Fruit fly (Drosophila melanogaster) whole organism, embryonic: ENCODE measurements around the gene Slu7.

Source experiments
- BEAF-32 ChIP-seq: fragments of 200-800 bp; sonication (Bioruptor generic); optimal IDR thresholded peaks from 3 replicates; lab custom pipeline; 2017; ENCODE audit warnings: missing biosample characterization, missing genetic modification characterization, mild to moderate bottlenecking, moderate library complexity, missing genetic modification reagents
- BtbVII ChIP-seq: fragments of 200-800 bp; sonication (Bioruptor generic); optimal IDR thresholded peaks from 3 replicates; lab custom pipeline; 2017; ENCODE audit warnings: missing biosample characterization, mild to moderate bottlenecking, missing genetic modification characterization
- CG10209 ChIP-seq: fragments of 200-800 bp; sonication (Bioruptor generic); optimal IDR thresholded peaks from 3 replicates; lab custom pipeline; 2017; ENCODE audit warnings: missing biosample characterization, mild to moderate bottlenecking, missing genetic modification characterization, missing genetic modification reagents
- CG10543 ChIP-seq: fragments of 200-800 bp; sonication (Bioruptor generic); optimal IDR thresholded peaks from 3 replicates; lab custom pipeline; 2017; ENCODE audit warnings: missing biosample characterization, mild to moderate bottlenecking, missing genetic modification characterization, moderate library complexity
- CG13287 ChIP-seq: fragments of 200-800 bp; sonication (Bioruptor generic); IDR thresholded peaks from 2 replicates; pipeline ENCODE4 v1.3.6; 2022; ENCODE audit warnings: missing biosample characterization, missing genetic modification characterization; ENCODE audit not compliant: partially characterized antibody
- CG15696 ChIP-seq: fragments of 200-800 bp; sonication (Bioruptor generic); optimal IDR thresholded peaks from 2 replicates; lab custom pipeline; 2019; ENCODE audit warnings: missing biosample characterization, mild to moderate bottlenecking, missing genetic modification characterization, moderate library complexity
- CG1602 ChIP-seq: fragments of 200-800 bp; sonication (Bioruptor generic); optimal IDR thresholded peaks from 3 replicates; lab custom pipeline; 2016; ENCODE audit warnings: missing biosample characterization, missing genetic modification characterization
- CG16779 ChIP-seq: fragments of 200-800 bp; sonication (Bioruptor generic); IDR thresholded peaks from 2 replicates; pipeline ENCODE4 v1.3.6; 2022; ENCODE audit warnings: missing biosample characterization, missing genetic modification characterization
- CG17612 ChIP-seq: fragments of 200-800 bp; sonication (Bioruptor generic); IDR thresholded peaks from 2 replicates; pipeline ENCODE4 v1.3.6; 2022; ENCODE audit warnings: missing biosample characterization, missing genetic modification characterization
- CG2120 ChIP-seq: fragments of 200-800 bp; sonication (Bioruptor generic); optimal IDR thresholded peaks from 3 replicates; lab custom pipeline; 2016; ENCODE audit warnings: missing biosample characterization, missing genetic modification characterization
- CG31388 ChIP-seq: fragments of 200-800 bp; sonication (Bioruptor generic); optimal IDR thresholded peaks from 2 replicates; lab custom pipeline; 2016; ENCODE audit warnings: missing biosample characterization, missing genetic modification characterization
- CG3281 ChIP-seq: fragments of 200-800 bp; sonication (Bioruptor generic); optimal IDR thresholded peaks from 3 replicates; lab custom pipeline; 2017; ENCODE audit warnings: missing biosample characterization, mild to moderate bottlenecking, missing genetic modification characterization
- CG3726 ChIP-seq: fragments of 200-800 bp; sonication (Bioruptor generic); IDR thresholded peaks from 3 replicates; pipeline ENCODE4, ENCODE4 v1.3.6; 2022; ENCODE audit warnings: missing biosample characterization, missing genetic modification characterization
- CG3995 ChIP-seq: fragments of 200-800 bp; sonication (Bioruptor generic); optimal IDR thresholded peaks from 3 replicates; lab custom pipeline; 2016; ENCODE audit warnings: missing biosample characterization, missing genetic modification characterization
- CG43689 ChIP-seq: fragments of 200-800 bp; sonication (Bioruptor generic); IDR thresholded peaks from 2 replicates; pipeline ENCODE4 v1.3.6; 2022; ENCODE audit warnings: missing biosample characterization, missing genetic modification characterization
- CG4730 ChIP-seq: fragments of 200-800 bp; sonication (Bioruptor generic); IDR thresholded peaks from 2 replicates; pipeline ENCODE4 v1.3.6; 2022; ENCODE audit warnings: missing biosample characterization, missing genetic modification characterization
- CG6689 ChIP-seq: fragments of 200-800 bp; sonication (Bioruptor generic); IDR thresholded peaks from 2 replicates; pipeline ENCODE4 v1.3.6; 2022; ENCODE audit warnings: missing biosample characterization, missing genetic modification characterization
- CG6791 ChIP-seq: fragments of 200-800 bp; sonication (Bioruptor generic); IDR thresholded peaks from 3 replicates; pipeline ENCODE4 v1.3.6; 2022; ENCODE audit warnings: missing biosample characterization, missing genetic modification characterization; ENCODE audit not compliant: partially characterized antibody
- CG8089 ChIP-seq: fragments of 200-800 bp; sonication (Bioruptor generic); optimal IDR thresholded peaks from 3 replicates; lab custom pipeline; 2016; ENCODE audit warnings: missing biosample characterization, missing genetic modification characterization
- CG8944 ChIP-seq: fragments of 200-800 bp; sonication (Bioruptor generic); optimal IDR thresholded peaks from 3 replicates; lab custom pipeline; 2016; ENCODE audit warnings: missing biosample characterization, missing genetic modification characterization
- CG9437 ChIP-seq: fragments of 200-800 bp; sonication (Bioruptor generic); optimal IDR thresholded peaks from 2 replicates; lab custom pipeline; 2018; ENCODE audit warnings: missing biosample characterization, mild to moderate bottlenecking, missing genetic modification characterization
- CG9797 ChIP-seq: fragments of 200-800 bp; sonication (Bioruptor generic); optimal IDR thresholded peaks from 3 replicates; lab custom pipeline; 2018; ENCODE audit warnings: missing biosample characterization, mild to moderate bottlenecking, missing genetic modification characterization
- Dek ChIP-seq: fragments of 200-800 bp; sonication (Bioruptor generic); optimal IDR thresholded peaks from 3 replicates; lab custom pipeline; 2019; ENCODE audit warnings: missing biosample characterization, mild to moderate bottlenecking, missing genetic modification characterization, moderate library complexity
- Dip3 ChIP-seq: fragments of 200-800 bp; sonication (Bioruptor generic); optimal IDR thresholded peaks from 3 replicates; lab custom pipeline; 2016; ENCODE audit warnings: missing biosample characterization, missing genetic modification characterization
- Dref ChIP-seq: fragments of 200-800 bp; sonication (Bioruptor generic); IDR thresholded peaks from 2 replicates; pipeline ENCODE4 v1.3.6; 2022; ENCODE audit warnings: missing biosample characterization, missing genetic modification characterization
- E2f1 ChIP-seq: fragments of 200-800 bp; sonication (Bioruptor generic); IDR thresholded peaks from 2 replicates; pipeline ENCODE4 v1.3.6; 2022; ENCODE audit warnings: missing biosample characterization, missing genetic modification characterization
- HLH3B ChIP-seq: fragments of 200-800 bp; sonication (Bioruptor generic); IDR thresholded peaks from 2 replicates; pipeline ENCODE4 v1.3.6; 2022; ENCODE audit warnings: missing biosample characterization, missing genetic modification characterization
- HLHmδ ChIP-seq: fragments of 200-800 bp; sonication (Bioruptor generic); optimal IDR thresholded peaks from 2 replicates; lab custom pipeline; 2018; ENCODE audit warnings: missing biosample characterization, mild to moderate bottlenecking, missing genetic modification characterization, moderate library complexity
- MBD-R2 ChIP-seq: fragments of 200-800 bp; sonication (Bioruptor generic); IDR thresholded peaks from 2 replicates; pipeline ENCODE4 v1.3.6; 2022; ENCODE audit warnings: missing biosample characterization, missing genetic modification characterization
- MESR4 ChIP-seq: fragments of 200-800 bp; sonication (Bioruptor generic); optimal IDR thresholded peaks from 2 replicates; lab custom pipeline; 2018; ENCODE audit warnings: missing biosample characterization, mild to moderate bottlenecking, missing genetic modification characterization, moderate library complexity
- Mrtf ChIP-seq: fragments of 200-800 bp; sonication (Bioruptor generic); IDR thresholded peaks from 3 replicates; pipeline ENCODE4 v1.3.6; 2022; ENCODE audit warnings: missing biosample characterization, missing genetic modification characterization
- Sry-δ ChIP-seq: fragments of 200-800 bp; sonication (Bioruptor generic); optimal IDR thresholded peaks from 2 replicates; lab custom pipeline; 2016; ENCODE audit warnings: missing biosample characterization, missing genetic modification characterization
- al ChIP-seq: fragments of 200-800 bp; sonication (Bioruptor generic); IDR thresholded peaks from 2 replicates; pipeline ENCODE4 v1.3.6; 2022; ENCODE audit warnings: missing biosample characterization, missing genetic modification characterization
- amos ChIP-seq: fragments of 200-800 bp; sonication (Bioruptor generic); IDR thresholded peaks from 2 replicates; pipeline ENCODE4 v1.3.6; 2022; ENCODE audit warnings: missing biosample characterization, missing genetic modification characterization; ENCODE audit not compliant: partially characterized antibody
- bcd ChIP-seq: fragments of 200-800 bp; sonication (Bioruptor generic); optimal IDR thresholded peaks from 2 replicates; lab custom pipeline; 2017; ENCODE audit warnings: missing biosample characterization, mild to moderate bottlenecking, missing genetic modification characterization
- bowl ChIP-seq: fragments of 200-800 bp; sonication (Bioruptor generic); IDR thresholded peaks from 2 replicates; pipeline ENCODE4 v1.3.6; 2022; ENCODE audit warnings: missing biosample characterization, missing genetic modification characterization
- danr ChIP-seq: fragments of 200-800 bp; sonication (Bioruptor generic); IDR thresholded peaks from 2 replicates; pipeline ENCODE4 v1.3.6; 2022; ENCODE audit warnings: missing biosample characterization, missing genetic modification characterization
- emc ChIP-seq: fragments of 200-800 bp; sonication (Bioruptor generic); optimal IDR thresholded peaks from 2 replicates; lab custom pipeline; 2016; ENCODE audit warnings: missing biosample characterization, missing genetic modification characterization
- grau ChIP-seq: fragments of 200-800 bp; optimal IDR thresholded peaks from 3 replicates; lab custom pipeline; 2019; ENCODE audit warnings: missing biosample characterization, mild to moderate bottlenecking, missing genetic modification characterization, moderate library complexity
- jing ChIP-seq: fragments of 200-800 bp; sonication (Bioruptor generic); optimal IDR thresholded peaks from 2 replicates; lab custom pipeline; 2018; ENCODE audit warnings: missing biosample characterization, mild to moderate bottlenecking, missing genetic modification characterization
- ken ChIP-seq: fragments of 200-800 bp; sonication (Bioruptor generic); IDR thresholded peaks from 3 replicates; pipeline ENCODE4 v1.3.6; 2022; ENCODE audit warnings: missing biosample characterization, missing genetic modification characterization
- otp ChIP-seq: fragments of 200-800 bp; sonication (Bioruptor generic); IDR thresholded peaks from 3 replicates; pipeline ENCODE4, ENCODE4 v1.3.6; 2022; ENCODE audit warnings: missing biosample characterization, missing genetic modification characterization
- pho ChIP-seq: fragments of 200-800 bp; sonication (Bioruptor generic); optimal IDR thresholded peaks from 2 replicates; lab custom pipeline; 2016; ENCODE audit warnings: missing biosample characterization, missing genetic modification characterization
- pnt ChIP-seq: fragments of 200-800 bp; sonication (Bioruptor generic); optimal IDR thresholded peaks from 3 replicates; lab custom pipeline; 2016; ENCODE audit warnings: missing biosample characterization, missing genetic modification characterization
- seq ChIP-seq: fragments of 200-800 bp; sonication (Bioruptor generic); IDR thresholded peaks from 2 replicates; pipeline ENCODE4 v1.3.6; 2022; ENCODE audit warnings: missing biosample characterization, missing genetic modification characterization
- twi ChIP-seq: fragments of 200-800 bp; optimal IDR thresholded peaks from 2 replicates; lab custom pipeline; 2019; ENCODE audit warnings: missing biosample characterization, mild to moderate bottlenecking, missing genetic modification characterization, moderate library complexity
- wdn ChIP-seq: fragments of 200-800 bp; sonication (Bioruptor generic); IDR thresholded peaks from 2 replicates; pipeline ENCODE4 v1.3.6; 2022; ENCODE audit warnings: missing biosample characterization, missing genetic modification characterization
- z ChIP-seq: fragments of 200-800 bp; sonication (Bioruptor generic); IDR thresholded peaks from 3 replicates; pipeline ENCODE4 v1.3.6; 2022; ENCODE audit warnings: missing biosample characterization, missing genetic modification characterization
- zen ChIP-seq: fragments of 200-800 bp; sonication (Bioruptor generic); optimal IDR thresholded peaks from 3 replicates; lab custom pipeline; 2018; ENCODE audit warnings: missing biosample characterization, mild to moderate bottlenecking, missing genetic modification characterization, moderate library complexity
- zfh2 ChIP-seq: fragments of 200-800 bp; sonication (Bioruptor generic); optimal IDR thresholded peaks from 2 replicates; lab custom pipeline; 2016; ENCODE audit warnings: missing biosample characterization, missing genetic modification characterization

Slu7 gene

DNA sequence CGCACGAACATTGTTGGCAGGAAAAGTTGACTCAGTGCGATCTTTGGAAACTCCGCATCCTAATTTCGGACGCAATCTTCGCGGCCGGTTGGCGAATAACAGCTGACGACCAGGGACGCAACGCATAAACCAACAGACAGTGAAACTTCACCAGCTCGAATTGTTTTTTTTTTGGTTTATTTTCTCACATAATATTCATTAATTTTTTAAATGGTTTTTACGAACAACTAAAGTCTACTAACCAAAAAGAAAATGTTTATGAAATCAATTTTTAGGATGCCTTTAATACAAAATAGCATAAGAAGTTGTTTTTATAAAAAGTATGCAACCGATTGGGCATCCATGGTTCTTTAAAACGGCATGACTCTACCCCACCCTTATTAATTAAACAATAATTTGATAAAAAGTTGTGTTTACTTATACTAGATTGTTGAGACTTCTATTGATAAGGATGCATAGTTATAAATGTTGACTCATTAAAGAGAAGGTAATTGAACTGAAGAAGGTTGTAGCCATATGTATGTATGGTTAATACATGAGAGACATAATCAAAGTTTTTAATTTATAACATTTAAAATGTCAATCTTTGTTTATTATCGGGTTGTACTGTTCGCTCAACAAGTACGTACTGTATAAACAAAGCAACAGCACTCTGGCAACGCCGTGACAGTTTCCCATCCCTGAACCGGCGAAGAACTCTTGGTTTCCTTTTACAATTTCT is 4.8 kb downstream of the Slu7 start, which contains the start of the genes beta4GalNAcTB and Cpsf100 (continued):
- TF ChIP-seq zfh2 (GFP tag; lab: Kevin White, UChicago) (peak; percentile 81), seq (GFP tag; lab: Robert Waterston, UW) (peak; percentile 47; the same call in 1 of the 2 replicates), otp (GFP tag; lab: Robert Waterston, UW) (peak; percentile 40; the same call in 1 of the 3 replicates), CG8944 (GFP tag; lab: Kevin White, UChicago) (peak; percentile 35), HLH3B (peak; percentile 57), CG17612 (GFP tag; lab: Robert Waterston, UW) (no peak; the same call in 1 of the 2 replicates), CG13287 (GFP tag; lab: Robert Waterston, UW) (no peak), CG4730 (GFP tag; lab: Robert Waterston, UW) (peak; percentile 27), CG2120 (GFP tag; lab: Kevin White, UChicago) (peak; percentile 79), twi (tag; lab: Kevin White, UChicago) (peak; percentile 70), CG3995 (GFP tag; lab: Kevin White, UChicago) (peak; percentile 63), z (GFP tag; lab: Robert Waterston, UW) (no peak), CG3726 (GFP tag; lab: Robert Waterston, UW) (peak; percentile 9; the same call in 1 of the 3 replicates), CG9437 (GFP tag; lab: Kevin White, UChicago) (peak; percentile 86), MBD-R2 (GFP tag; lab: Robert Waterston, UW) (peak; percentile 89), CG16779 (GFP tag; lab: Robert Waterston, UW) (no peak), wdn (peak; percentile 35; the same call in 1 of the 2 replicates), HLHmδ (GFP tag; lab: Kevin White, UChicago) (no peak), pnt (GFP tag; lab: Kevin White, UChicago) (peak; percentile 62), CG43689 (GFP tag; lab: Robert Waterston, UW) (no peak), danr (GFP tag; lab: Robert Waterston, UW) (0 out of 2 replicates have a peak, but pooled peaks have one; percentile 20), E2f1 (GFP tag; lab: Robert Waterston, UW) (peak; percentile 64), Dip3 (GFP tag; lab: Kevin White, UChicago) (peak; percentile 47), CG6689 (peak; percentile 78), CG31388 (GFP tag; lab: Kevin White, UChicago) (peak; percentile 25), CG10209 (GFP tag; lab: Kevin White, UChicago) (peak; percentile 70), Sry-δ (peak; percentile 8), bowl (GFP tag; lab: Robert Waterston, UW) (no peak), CG1602 (GFP tag; lab: Kevin White, UChicago) (peak; percentile 72), al (GFP tag; lab: Robert Waterston, UW) (peak; percentile 65), MESR4 (no peak), emc (GFP tag; lab: Kevin White, UChicago) (no peak), jing (GFP tag; lab: Kevin White, UChicago) (peak; percentile 48), CG8089 (peak; percentile 57), CG10543 (GFP tag; lab: Kevin White, UChicago) (peak; percentile 66), amos (GFP tag; lab: Robert Waterston, UW) (no peak), zen (peak; percentile 56), Mrtf (peak; percentile 29; the same call in 1 of the 3 replicates), CG15696 (tag; lab: Kevin White, UChicago) (peak; percentile 72), CG6791 (GFP tag; lab: Robert Waterston, UW) (no peak), grau (tag; lab: Kevin White, UChicago) (peak; percentile 97), CG9797 (no peak), pho (GFP tag; lab: Kevin White, UChicago) (peak; percentile 55), BtbVII (peak; percentile 43), Dref (GFP tag; lab: Robert Waterston, UW) (no peak), CG3281 (GFP tag; lab: Kevin White, UChicago) (peak; percentile 64), bcd (GFP tag; lab: Kevin White, UChicago) (peak; percentile 79), Dek (tag; lab: Kevin White, UChicago) (peak; percentile 47), ken (peak; percentile 59; the same call in 1 of the 3 replicates), BEAF-32 (GFP tag; lab: Kevin White, UChicago) (peak; percentile 7)
